Fruit fly (Drosophila melanogaster): Measurements from ENCODE around the gene sordd1.

Gene sordd1

DNA sequence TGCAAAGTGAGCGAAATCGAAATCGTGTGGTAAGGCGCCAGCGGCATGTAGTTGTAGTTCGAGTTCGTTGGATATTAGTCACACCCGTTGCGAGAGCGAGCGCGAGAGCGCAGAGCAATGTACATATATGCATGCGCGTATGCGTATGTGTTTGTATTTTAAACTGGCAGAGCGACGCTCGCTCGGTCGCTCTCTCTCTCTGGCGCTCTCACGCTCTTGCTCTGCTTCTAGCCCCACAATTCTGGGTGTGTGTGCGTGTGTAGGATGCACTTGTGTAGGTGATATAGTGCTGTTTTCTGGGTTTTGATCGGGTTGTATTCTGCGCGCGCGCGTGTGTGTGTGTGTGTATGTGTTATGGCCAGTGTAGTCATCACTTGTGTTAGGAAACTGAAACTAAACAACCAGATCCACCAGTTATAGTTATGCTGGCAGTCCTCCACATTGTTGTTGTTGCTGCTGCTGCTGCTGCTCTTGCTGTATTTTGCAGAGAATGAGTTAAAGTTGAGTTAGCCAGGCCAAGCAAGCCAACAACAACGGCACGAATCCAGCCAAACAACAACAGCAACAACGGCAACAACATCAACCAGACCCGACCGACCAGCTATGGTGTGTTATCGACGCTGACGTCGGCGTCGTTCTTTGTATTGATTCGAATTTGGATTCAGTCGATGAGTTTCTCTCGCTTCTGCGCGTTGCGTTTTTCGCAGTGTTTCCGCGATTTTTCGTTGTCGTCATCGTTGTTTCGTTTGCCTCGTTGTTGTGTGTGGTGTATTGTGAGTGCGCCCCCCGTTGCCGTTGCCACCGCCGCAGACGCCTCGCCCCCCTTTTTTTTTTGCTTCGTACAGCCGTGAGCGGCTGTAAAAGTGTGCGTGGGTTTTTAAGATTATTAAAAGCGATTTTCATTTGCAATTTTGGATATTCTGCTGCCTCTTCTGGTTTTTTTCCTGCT, 16.1 kb upstream of the sordd1 start (continued):
- TF ChIP-seq mirr (GFP tag; optimal IDR thresholded peaks at IDR 0.05) (peak; percentile 44), Hsf (GFP tag; optimal IDR thresholded peaks at IDR 0.05) (no peak), B-H2 (GFP tag; optimal IDR thresholded peaks at IDR 0.05) (peak; percentile 12), Vsx1 (GFP tag; optimal IDR thresholded peaks at IDR 0.05) (no peak), Dip3 (GFP tag; optimal IDR thresholded peaks at IDR 0.05) (no peak), ase (GFP tag; IDR thresholded peaks at IDR 0.05) (no peak), CG10543 (GFP tag; optimal IDR thresholded peaks at IDR 0.05) (peak; percentile 66), Hr3 (GFP tag; optimal IDR thresholded peaks at IDR 0.05) (no peak), Oli (tag; optimal IDR thresholded peaks at IDR 0.05) (no peak), CG10321 (GFP tag; IDR thresholded peaks at IDR 0.05) (no peak), Taf1 (GFP tag; IDR thresholded peaks at IDR 0.05) (no peak), vnd (GFP tag; IDR thresholded peaks at IDR 0.05; ENCODE audit: partially characterized antibody) (no peak), toy (GFP tag; IDR thresholded peaks at IDR 0.05) (no peak), CG6854 (GFP tag; optimal IDR thresholded peaks at IDR 0.05) (no peak), D (optimal IDR thresholded peaks at IDR 0.05) (no peak), D (GFP tag; optimal IDR thresholded peaks at IDR 0.05) (no peak), fd3F (GFP tag; optimal IDR thresholded peaks at IDR 0.05) (no peak), CG31365 (tag; optimal IDR thresholded peaks at IDR 0.05) (no peak), CG11398 (GFP tag; optimal IDR thresholded peaks at IDR 0.05) (no peak), Bdp1 (GFP tag; optimal IDR thresholded peaks at IDR 0.05) (no peak), CG3726 (GFP tag; IDR thresholded peaks at IDR 0.05) (no peak), CG17829 (tag; optimal IDR thresholded peaks at IDR 0.05) (no peak), CG14860 (GFP tag; IDR thresholded peaks at IDR 0.05; ENCODE audit: partially characterized antibody) (no peak), cas (GFP tag; IDR thresholded peaks at IDR 0.05) (no peak), CG16863 (GFP tag; optimal IDR thresholded peaks at IDR 0.05) (no peak), z (GFP tag; IDR thresholded peaks at IDR 0.05) (peak; percentile 56; the same call in 1 of the 3 replicates), corto (GFP tag; optimal IDR thresholded peaks at IDR 0.05) (peak; percentile 54), CG4424 (GFP tag; optimal IDR thresholded peaks at IDR 0.05) (no peak), D19A (tag; optimal IDR thresholded peaks at IDR 0.05) (no peak), so (GFP tag; IDR thresholded peaks at IDR 0.05) (peak; percentile 38; the same call in 2 of the 3 replicates), CG11456 (GFP tag; IDR thresholded peaks at IDR 0.05) (no peak), ro (GFP tag; IDR thresholded peaks at IDR 0.05) (no peak), CG17912 (GFP tag; optimal IDR thresholded peaks at IDR 0.05) (no peak), CG6175 (GFP tag; IDR thresholded peaks at IDR 0.05) (peak; percentile 95), CG1832 (GFP tag; optimal IDR thresholded peaks at IDR 0.05) (no peak), CG8924 (tag; optimal IDR thresholded peaks at IDR 0.05) (peak; percentile 5), CG7963 (GFP tag; IDR thresholded peaks at IDR 0.05; ENCODE audit: partially characterized antibody) (no peak), CG15479 (GFP tag; optimal IDR thresholded peaks at IDR 0.05) (no peak), sna (GFP tag; IDR thresholded peaks at IDR 0.05; ENCODE audit: partially characterized antibody) (no peak), ERR (GFP tag; optimal IDR thresholded peaks at IDR 0.05) (no peak), CG11247 (GFP tag; IDR thresholded peaks at IDR 0.05) (no peak), Nf-YA (GFP tag; IDR thresholded peaks at IDR 0.05) (no peak), Med (GFP tag) (peak; percentile 32), HHEX (GFP tag; optimal IDR thresholded peaks at IDR 0.05) (no peak), stc (GFP tag; IDR thresholded peaks at IDR 0.05) (peak; percentile 26; the same call in 1 of the 2 replicates), ab (GFP tag; optimal IDR thresholded peaks at IDR 0.05) (no peak), dmrt11E (tag; optimal IDR thresholded peaks at IDR 0.05) (no peak), ci (GFP tag; IDR thresholded peaks at IDR 0.05) (no peak; the same call in 2 of the 3 replicates), wor (GFP tag; IDR thresholded peaks at IDR 0.05) (no peak), CG17802 (tag; optimal IDR thresholded peaks at IDR 0.05) (no peak)
